Fruit fly (Drosophila melanogaster): Measurements from ENCODE around the gene Uch.

- no peak for TF ChIP-seq CG33017 (tag; optimal IDR thresholded peaks at IDR 0.05)
- TF ChIP-seq Hr96 (GFP tag; optimal IDR thresholded peaks at IDR 0.05) = no peak
- no peak for TF ChIP-seq kay (GFP tag; ENCODE audit: borderline replicate concordance)
- no peak for TF ChIP-seq bab1 (GFP tag; optimal IDR thresholded peaks at IDR 0.05)
- no peak for TF ChIP-seq pad (GFP tag; optimal IDR thresholded peaks at IDR 0.05)
- TF ChIP-seq ovo (GFP tag; optimal IDR thresholded peaks at IDR 0.05) = no peak
- no peak for TF ChIP-seq Mnt (GFP tag; optimal IDR thresholded peaks at IDR 0.05)
- TF ChIP-seq CG12768 (GFP tag; optimal IDR thresholded peaks at IDR 0.05) = no peak
- no peak for TF ChIP-seq CG11617 (GFP tag; optimal IDR thresholded peaks at IDR 0.05)
Observed at dm6 chr2L:2206066-2206465, 7.9 kb downstream of the Uch start, which contains the start of gene CG31668.
